Fruit fly (Drosophila melanogaster) whole organism, embryonic: ENCODE results near the gene CG34180.

ENCODE experiments used
- Awh ChIP-seq: fragments of 200-800 bp; sonication (Bioruptor generic); IDR thresholded peaks from 2 replicates; pipeline ENCODE4, ENCODE4 v1.3.6; 2022; ENCODE audit warnings: missing biosample characterization, missing genetic modification characterization
- BEAF-32 ChIP-seq: fragments of 200-800 bp; sonication (Bioruptor generic); optimal IDR thresholded peaks from 3 replicates; lab custom pipeline; 2017; ENCODE audit warnings: missing biosample characterization, missing genetic modification characterization, mild to moderate bottlenecking, moderate library complexity, missing genetic modification reagents
- Bdp1 ChIP-seq: fragments of 200-800 bp; sonication (Bioruptor generic); optimal IDR thresholded peaks from 3 replicates; lab custom pipeline; 2016; ENCODE audit warnings: missing biosample characterization, missing genetic modification characterization
- CG10431 ChIP-seq: fragments of 200-800 bp; sonication (Bioruptor generic); optimal IDR thresholded peaks from 3 replicates; lab custom pipeline; 2018; ENCODE audit warnings: missing biosample characterization, mild to moderate bottlenecking, missing genetic modification characterization
- CG10543 ChIP-seq: fragments of 200-800 bp; sonication (Bioruptor generic); optimal IDR thresholded peaks from 3 replicates; lab custom pipeline; 2017; ENCODE audit warnings: missing biosample characterization, mild to moderate bottlenecking, missing genetic modification characterization, moderate library complexity
- CG10565 ChIP-seq: fragments of 200-800 bp; sonication (Bioruptor generic); optimal IDR thresholded peaks from 3 replicates; lab custom pipeline; 2016; ENCODE audit warnings: missing biosample characterization, mild to moderate bottlenecking, missing genetic modification characterization
- CG11398 ChIP-seq: fragments of 200-800 bp; sonication (Bioruptor generic); optimal IDR thresholded peaks from 2 replicates; lab custom pipeline; 2016; ENCODE audit warnings: missing biosample characterization, missing genetic modification characterization
- CG11504 ChIP-seq: fragments of 200-800 bp; sonication (Bioruptor generic); optimal IDR thresholded peaks from 3 replicates; lab custom pipeline; 2019; ENCODE audit warnings: missing biosample characterization, mild to moderate bottlenecking, missing genetic modification characterization, moderate library complexity
- CG12769 ChIP-seq: fragments of 200-800 bp; sonication (Bioruptor generic); optimal IDR thresholded peaks from 2 replicates; lab custom pipeline; 2019; ENCODE audit warnings: missing biosample characterization, mild to moderate bottlenecking, missing genetic modification characterization, moderate library complexity
- CG13287 ChIP-seq: fragments of 200-800 bp; sonication (Bioruptor generic); IDR thresholded peaks from 2 replicates; pipeline ENCODE4 v1.3.6; 2022; ENCODE audit warnings: missing biosample characterization, missing genetic modification characterization; ENCODE audit not compliant: partially characterized antibody
- CG13624 ChIP-seq: fragments of 200-800 bp; sonication (Bioruptor generic); optimal IDR thresholded peaks from 2 replicates; lab custom pipeline; 2016; ENCODE audit warnings: missing biosample characterization, missing genetic modification characterization
- CG1792 ChIP-seq: fragments of 200-800 bp; sonication (Bioruptor generic); optimal IDR thresholded peaks from 2 replicates; lab custom pipeline; 2016; ENCODE audit warnings: missing biosample characterization, missing genetic modification characterization
- CG18599 ChIP-seq: fragments of 200-800 bp; sonication (Bioruptor generic); optimal IDR thresholded peaks from 3 replicates; lab custom pipeline; 2017; ENCODE audit warnings: missing biosample characterization, missing genetic modification characterization, mild to moderate bottlenecking, moderate library complexity, missing genetic modification reagents
- CG2199 ChIP-seq: fragments of 200-800 bp; sonication (Bioruptor generic); IDR thresholded peaks from 3 replicates; pipeline ENCODE4 v1.3.6; 2022; ENCODE audit warnings: missing biosample characterization, missing genetic modification characterization
- CG3163 ChIP-seq: fragments of 200-800 bp; sonication (Bioruptor generic); optimal IDR thresholded peaks from 3 replicates; lab custom pipeline; 2016; ENCODE audit warnings: missing biosample characterization, missing genetic modification characterization
- CG4360 ChIP-seq: fragments of 200-800 bp; sonication (Bioruptor generic); IDR thresholded peaks from 2 replicates; pipeline ENCODE4 v1.3.6; 2022; ENCODE audit warnings: missing biosample characterization, missing genetic modification characterization
- CG4707 ChIP-seq: fragments of 200-800 bp; sonication (Bioruptor generic); optimal IDR thresholded peaks from 2 replicates; lab custom pipeline; 2018; ENCODE audit warnings: missing biosample characterization, mild to moderate bottlenecking, missing genetic modification characterization, moderate library complexity
- CG4854 ChIP-seq: fragments of 200-800 bp; sonication (Bioruptor generic); optimal IDR thresholded peaks from 2 replicates; lab custom pipeline; 2016; ENCODE audit warnings: missing biosample characterization, missing genetic modification characterization, inconsistent platforms
- CG5180 ChIP-seq: fragments of 200-800 bp; sonication (Bioruptor generic); optimal IDR thresholded peaks from 3 replicates; lab custom pipeline; 2017; ENCODE audit warnings: missing biosample characterization, missing genetic modification characterization, mild to moderate bottlenecking, moderate library complexity, missing genetic modification reagents
- CG6254 ChIP-seq: fragments of 200-800 bp; sonication (Bioruptor generic); optimal IDR thresholded peaks from 3 replicates; lab custom pipeline; 2017; ENCODE audit warnings: mild to moderate bottlenecking, missing biosample characterization, missing genetic modification reagents, missing genetic modification characterization
- CG7745 ChIP-seq: fragments of 200-800 bp; sonication (Bioruptor generic); optimal IDR thresholded peaks from 2 replicates; lab custom pipeline; 2018; ENCODE audit warnings: missing biosample characterization, mild to moderate bottlenecking, missing genetic modification characterization, moderate library complexity
- CG8765 ChIP-seq: fragments of 200-800 bp; sonication (Bioruptor generic); IDR thresholded peaks from 2 replicates; pipeline ENCODE4 v1.3.6; 2022; ENCODE audit warnings: missing biosample characterization, missing genetic modification characterization
- CG9215 ChIP-seq: fragments of 200-800 bp; sonication (Bioruptor generic); IDR thresholded peaks from 2 replicates; pipeline ENCODE4 v1.3.6; 2022; ENCODE audit warnings: missing biosample characterization, missing genetic modification characterization
- CkIIα-i1 ChIP-seq: fragments of 200-800 bp; sonication (Bioruptor generic); IDR thresholded peaks from 2 replicates; pipeline ENCODE4 v1.3.6; 2022; ENCODE audit warnings: missing biosample characterization, missing genetic modification characterization
- Doc2 ChIP-seq: fragments of 200-800 bp; sonication (Bioruptor generic); IDR thresholded peaks from 2 replicates; pipeline ENCODE4 v1.3.6; 2022; ENCODE audit warnings: missing biosample characterization, missing genetic modification characterization
- Doc3 ChIP-seq: fragments of 200-800 bp; sonication (Bioruptor generic); IDR thresholded peaks from 3 replicates; pipeline ENCODE4 v1.3.6; 2022; ENCODE audit warnings: missing biosample characterization, missing genetic modification characterization; ENCODE audit not compliant: partially characterized antibody
- Elba2 ChIP-seq: fragments of 200-800 bp; sonication (Bioruptor generic); optimal IDR thresholded peaks from 3 replicates; lab custom pipeline; 2016; ENCODE audit warnings: missing biosample characterization, missing genetic modification characterization
- Ets65A ChIP-seq: fragments of 200-800 bp; sonication (Bioruptor generic); peaks from one replicate; lab custom pipeline; 2016; ENCODE audit warnings: missing biosample characterization, missing genetic modification characterization
- GATAe ChIP-seq: fragments of 200-800 bp; sonication (Bioruptor generic); conservative IDR thresholded peaks from 2 replicates; pipeline ENCODE4 v1.3.6; 2022; ENCODE audit warnings: missing biosample characterization, missing genetic modification characterization
- Hr78 ChIP-seq, 2 experiments: fragments of 200-800 bp in 1 of 2; fragments of >200 bp in 1 of 2; sonication (Bioruptor generic) in 1 of 2; optimal IDR thresholded peaks; 2 replicates each; lab custom pipeline; 2017 to 2019; ENCODE audit warnings: missing biosample characterization in 2 of 2, missing genetic modification characterization in 2 of 2, mild to moderate bottlenecking in 1 of 2, moderate library complexity in 1 of 2
- Myb ChIP-seq: fragments of 200-800 bp; sonication (Bioruptor generic); optimal IDR thresholded peaks from 2 replicates; lab custom pipeline; 2016; ENCODE audit warnings: missing biosample characterization, missing genetic modification characterization
- Nf-YC ChIP-seq: fragments of 200-800 bp; optimal IDR thresholded peaks from 3 replicates; lab custom pipeline; 2019; ENCODE audit warnings: missing biosample characterization, mild to moderate bottlenecking, missing genetic modification characterization, moderate library complexity
- Oli ChIP-seq: fragments of 200-800 bp; sonication (Bioruptor generic); optimal IDR thresholded peaks from 2 replicates; lab custom pipeline; 2018; ENCODE audit warnings: missing biosample characterization, mild to moderate bottlenecking, missing genetic modification characterization, moderate library complexity
- Optix ChIP-seq: fragments of 200-800 bp; sonication (Bioruptor generic); IDR thresholded peaks from 3 replicates; pipeline ENCODE4 v1.3.6; 2022; ENCODE audit warnings: missing biosample characterization, missing genetic modification characterization
- Taf1 ChIP-seq: fragments of 200-800 bp; sonication (Bioruptor generic); IDR thresholded peaks from 2 replicates; pipeline ENCODE4 v1.3.6; 2022; ENCODE audit warnings: missing biosample characterization, missing genetic modification characterization
- abd-A ChIP-seq: fragments of 200-800 bp; sonication (Bioruptor generic); optimal IDR thresholded peaks from 3 replicates; lab custom pipeline; 2019; ENCODE audit warnings: missing biosample characterization, mild to moderate bottlenecking, missing genetic modification characterization, moderate library complexity
- chm ChIP-seq: fragments of 200-800 bp; sonication (Bioruptor generic); IDR thresholded peaks from 2 replicates; pipeline ENCODE4 v1.3.6; 2022; ENCODE audit warnings: missing biosample characterization, missing genetic modification characterization
- ci ChIP-seq: fragments of 200-800 bp; sonication (Bioruptor generic); IDR thresholded peaks from 3 replicates; pipeline ENCODE4 v1.3.6; 2022; ENCODE audit warnings: missing biosample characterization, missing genetic modification characterization
- corto ChIP-seq: fragments of 200-800 bp; sonication (Bioruptor generic); optimal IDR thresholded peaks from 2 replicates; lab custom pipeline; 2016; ENCODE audit warnings: missing biosample characterization, mild to moderate bottlenecking, missing genetic modification characterization, moderate library complexity
- crol ChIP-seq: fragments of 200-800 bp; sonication (Bioruptor generic); IDR thresholded peaks from 2 replicates; pipeline ENCODE4 v1.3.6; 2022; ENCODE audit warnings: missing biosample characterization, missing genetic modification characterization
- dpn ChIP-seq, 2 experiments: fragments of 200-800 bp; sonication (Bioruptor generic); optimal IDR thresholded peaks; 3 replicates each; lab custom pipeline; 2016; ENCODE audit warnings: missing biosample characterization in 2 of 2, missing genetic modification characterization in 2 of 2
- en ChIP-seq: fragments of 200-800 bp; sonication (Bioruptor generic); optimal IDR thresholded peaks from 2 replicates; lab custom pipeline; 2016; ENCODE audit warnings: missing biosample characterization, missing genetic modification characterization
- fu2 ChIP-seq: fragments of 200-800 bp; sonication (Bioruptor generic); optimal IDR thresholded peaks from 2 replicates; lab custom pipeline; 2016; ENCODE audit warnings: missing biosample characterization, missing genetic modification characterization
- grau ChIP-seq: fragments of 200-800 bp; optimal IDR thresholded peaks from 3 replicates; lab custom pipeline; 2019; ENCODE audit warnings: missing biosample characterization, mild to moderate bottlenecking, missing genetic modification characterization, moderate library complexity
- hth ChIP-seq: fragments of >200 bp; optimal IDR thresholded peaks from 2 replicates; lab custom pipeline; 2017; ENCODE audit warnings: inconsistent platforms
- lbe ChIP-seq: fragments of 200-800 bp; sonication (Bioruptor generic); optimal IDR thresholded peaks from 2 replicates; lab custom pipeline; 2016; ENCODE audit warnings: missing biosample characterization, mild to moderate bottlenecking, missing genetic modification characterization
- lmd ChIP-seq: fragments of 200-800 bp; sonication (Bioruptor generic); IDR thresholded peaks from 2 replicates; pipeline ENCODE4 v1.3.6; 2022; ENCODE audit warnings: missing biosample characterization, missing genetic modification characterization
- maf-S ChIP-seq: fragments of 200-800 bp; sonication (Bioruptor generic); optimal IDR thresholded peaks from 2 replicates; lab custom pipeline; 2016; ENCODE audit warnings: missing biosample characterization, missing genetic modification characterization
- nerfin-1 ChIP-seq: fragments of 200-800 bp; sonication (Bioruptor generic); optimal IDR thresholded peaks from 3 replicates; lab custom pipeline; 2019; ENCODE audit warnings: missing biosample characterization, mild to moderate bottlenecking, missing genetic modification characterization, moderate library complexity
- sqz ChIP-seq: fragments of 200-800 bp; sonication (Bioruptor generic); optimal IDR thresholded peaks from 3 replicates; lab custom pipeline; 2018; ENCODE audit warnings: missing biosample characterization, mild to moderate bottlenecking, missing genetic modification characterization
- stc ChIP-seq: fragments of 200-800 bp; sonication (Bioruptor generic); IDR thresholded peaks from 2 replicates; pipeline ENCODE4 v1.3.6; 2022; ENCODE audit warnings: missing biosample characterization, missing genetic modification characterization
- ttk ChIP-seq: fragments of 200-800 bp; sonication (Bioruptor generic); IDR thresholded peaks from 2 replicates; pipeline ENCODE4 v2.1.2; 2022; ENCODE audit warnings: missing biosample characterization, missing genetic modification characterization

CG34180 gene

dm6 chr2L:6075345-6075744, 15.0 kb downstream of the CG34180 start:
- 0 out of 3 replicates have a peak, but pooled peaks have one; percentile 59 for TF ChIP-seq ci (GFP tag; lab: Robert Waterston, UW)
- TF ChIP-seq CkIIα-i1 (GFP tag; lab: Robert Waterston, UW), result no peak
- no peak for TF ChIP-seq Doc3
- TF ChIP-seq crol (GFP tag; lab: Robert Waterston, UW), result peak; percentile 98
- no peak for TF ChIP-seq stc (GFP tag; lab: Robert Waterston, UW)
- TF ChIP-seq CG5180 (GFP tag; lab: Kevin White, UChicago), result no peak
- no peak for TF ChIP-seq grau (tag; lab: Kevin White, UChicago)
- peak; percentile 57; the same call in 1 of the 2 replicates for TF ChIP-seq chm
- no peak for TF ChIP-seq en
- no peak for TF ChIP-seq GATAe
- TF ChIP-seq Nf-YC (tag; lab: Kevin White, UChicago), result no peak
- no peak for TF ChIP-seq CG4360 (GFP tag; lab: Robert Waterston, UW)
- peak; percentile 94 for TF ChIP-seq abd-A (tag; lab: Kevin White, UChicago)
- TF ChIP-seq Myb, result no peak
- TF ChIP-seq CG10543 (GFP tag; lab: Kevin White, UChicago), result peak; percentile 41
- peak; percentile 95 for TF ChIP-seq CG7745
- no peak for TF ChIP-seq sqz (GFP tag; lab: Kevin White, UChicago)
- peak; percentile 33 for TF ChIP-seq CG6254 (GFP tag; lab: Kevin White, UChicago)
- TF ChIP-seq CG11504 (tag; lab: Kevin White, UChicago), result no peak
- TF ChIP-seq CG2199 (GFP tag; lab: Robert Waterston, UW), result peak; percentile 31; the same call in 1 of the 3 replicates
- peak; percentile 70; the same call in 1 of the 2 replicates for TF ChIP-seq ttk (GFP tag; lab: Robert Waterston, UW)
- TF ChIP-seq CG13287 (GFP tag; lab: Robert Waterston, UW), result no peak
- no peak for TF ChIP-seq CG4854 (GFP tag; lab: Kevin White, UChicago)
- no peak for TF ChIP-seq CG8765
- no peak for TF ChIP-seq lbe
- TF ChIP-seq CG3163, result no peak
- TF ChIP-seq lmd (GFP tag; lab: Robert Waterston, UW), result no peak
- TF ChIP-seq Taf1 (GFP tag; lab: Robert Waterston, UW), result no peak
- no peak for TF ChIP-seq corto
- TF ChIP-seq Bdp1 (GFP tag; lab: Kevin White, UChicago), result no peak
- TF ChIP-seq CG10565 (GFP tag; lab: Kevin White, UChicago), result no peak
- peak; percentile 28 for TF ChIP-seq CG18599 (GFP tag; lab: Kevin White, UChicago)
- TF ChIP-seq Elba2 (GFP tag; lab: Kevin White, UChicago), result no peak
- TF ChIP-seq Oli (tag; lab: Kevin White, UChicago), result no peak
- peak; percentile 34 for TF ChIP-seq nerfin-1 (tag; lab: Kevin White, UChicago)
- no peak for TF ChIP-seq CG4707 (GFP tag; lab: Kevin White, UChicago)
- no peak for TF ChIP-seq Optix (GFP tag; lab: Robert Waterston, UW)
- TF ChIP-seq CG9215, result no peak
- no peak for TF ChIP-seq CG10431 (GFP tag; lab: Kevin White, UChicago)
- no peak for TF ChIP-seq dpn (GFP tag; optimal IDR thresholded peaks at IDR 0.05; lab: Kevin White, UChicago)
- TF ChIP-seq Awh (GFP tag; lab: Robert Waterston, UW), result no peak
- no peak for TF ChIP-seq maf-S (GFP tag; lab: Kevin White, UChicago)
- no peak for TF ChIP-seq Ets65A (GFP tag; lab: Kevin White, UChicago)
- TF ChIP-seq CG11398 (GFP tag; lab: Kevin White, UChicago), result no peak
- no peak for TF ChIP-seq CG1792
- TF ChIP-seq hth (lab: Kevin White, UChicago), result no peak
- TF ChIP-seq CG12769 (tag; lab: Kevin White, UChicago), result peak; percentile 80
- TF ChIP-seq Doc2, result no peak
- TF ChIP-seq CG13624 (GFP tag; lab: Kevin White, UChicago), result no peak
- no peak for TF ChIP-seq BEAF-32 (GFP tag; lab: Kevin White, UChicago)
- TF ChIP-seq Hr78 (GFP tag; optimal IDR thresholded peaks at IDR 0.05; lab: Kevin White, UChicago), result peak in 1 of 2 experiments; percentile 19
- TF ChIP-seq fu2, result no peak
